Worm (Caenorhabditis elegans): Measurements from ENCODE around the gene tdc-1.

Gene tdc-1

DNA sequence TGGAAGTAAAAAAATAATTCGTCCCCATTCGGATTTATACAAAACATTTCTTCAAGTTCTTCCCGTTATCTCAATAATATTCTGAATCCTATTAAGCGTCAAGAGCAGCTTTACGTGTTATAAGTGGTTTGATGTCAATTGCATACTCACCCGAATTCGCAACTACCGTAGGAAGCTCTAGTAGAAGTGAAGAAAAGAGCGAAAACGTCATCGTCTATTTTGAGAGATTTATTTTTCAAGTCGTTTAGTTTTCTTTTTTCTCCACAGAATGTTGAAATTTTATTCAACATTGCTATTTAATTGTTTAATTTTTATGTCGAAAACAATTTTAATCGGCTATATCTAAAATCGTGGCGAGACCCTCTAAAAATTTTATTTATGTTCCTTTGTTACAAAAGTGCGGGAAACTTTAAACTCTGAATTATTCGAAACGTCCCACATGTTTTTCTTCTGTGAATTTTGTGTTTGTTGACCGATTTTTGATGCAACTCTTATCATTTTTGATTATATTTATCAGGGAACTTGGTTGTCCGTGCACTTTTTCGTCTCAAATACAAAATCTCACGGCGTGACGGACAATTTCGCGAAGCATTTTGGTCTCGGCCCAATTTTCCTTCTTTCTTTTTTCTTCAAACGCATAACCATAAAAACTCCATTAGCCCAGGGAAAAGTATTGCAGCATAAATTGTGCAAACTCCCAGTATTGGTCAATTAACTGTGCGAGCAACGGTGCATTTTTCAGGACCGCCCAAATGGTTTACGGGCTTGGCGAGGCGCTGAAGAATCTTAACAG is at the start of gene tdc-1:
Gene tdc-1, plus strand, starts transcription at position 743 of the 793 bp plus-strand sequence.
- TF ChIP-seq unc-62 (GFP tag; optimal IDR thresholded peaks at IDR 0.05) = no peak

DNA sequence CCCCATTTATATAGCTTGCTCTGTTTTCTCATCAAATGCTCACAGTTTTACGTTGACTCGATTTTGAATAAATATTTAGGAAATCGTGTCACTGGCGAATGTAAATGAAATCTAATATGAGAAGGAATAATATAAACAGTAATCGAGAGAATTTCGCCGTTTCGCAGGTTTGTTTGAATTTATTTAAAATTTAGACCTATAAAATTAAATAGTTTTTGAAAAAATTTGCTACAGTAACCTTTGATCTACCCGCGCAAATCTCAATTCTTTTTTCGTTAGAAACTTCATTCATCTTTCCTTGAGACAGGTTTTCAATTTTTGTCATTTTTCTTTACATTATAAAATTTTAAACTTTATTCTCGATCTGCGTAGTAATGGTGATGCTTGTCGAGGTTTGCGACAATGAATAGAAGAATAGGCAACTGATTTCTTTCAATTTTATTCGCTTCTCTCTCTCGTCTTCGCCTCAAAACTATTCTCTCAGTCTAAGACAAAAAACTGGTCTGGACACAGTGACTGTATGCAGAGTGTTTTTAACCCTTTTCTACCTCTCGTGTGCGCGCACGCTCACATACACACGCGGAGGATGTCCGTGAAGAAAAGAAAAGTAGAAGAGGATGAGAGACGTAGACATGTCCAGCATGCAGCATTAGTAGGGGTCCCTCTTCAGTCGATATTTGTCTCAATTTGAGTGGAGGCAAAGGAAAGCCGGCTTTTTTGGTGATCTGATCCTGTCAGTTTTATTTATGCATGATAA is 47.9 kb upstream of the tdc-1 start, which contains the start of gene dab-1:
Gene dab-1, plus strand, starts transcription at position 78 of the 757 bp plus-strand sequence.
- no peak for TF ChIP-seq unc-62 (GFP tag; optimal IDR thresholded peaks at IDR 0.05)

DNA sequence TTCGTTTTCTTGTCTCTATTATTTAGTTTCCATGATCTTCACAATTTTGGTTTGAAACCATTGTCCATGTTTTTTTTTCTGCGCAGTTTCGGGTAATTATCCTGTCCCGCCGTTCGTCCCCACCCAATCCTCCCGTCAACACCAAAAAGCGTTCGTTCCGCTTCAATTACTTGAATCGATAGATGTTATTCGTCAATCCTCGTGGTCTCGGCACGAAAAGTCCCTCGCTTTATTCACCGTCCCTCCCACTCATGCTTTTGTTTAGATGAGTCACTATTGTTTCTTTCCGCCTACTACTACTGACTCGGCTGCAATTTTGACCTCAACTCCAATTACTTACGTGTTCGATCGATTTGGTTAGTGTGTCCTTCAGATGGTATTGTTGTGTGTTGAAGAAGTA is 47.0 kb upstream of the tdc-1 start:
- no peak for TF ChIP-seq unc-62 (GFP tag; optimal IDR thresholded peaks at IDR 0.05)

DNA sequence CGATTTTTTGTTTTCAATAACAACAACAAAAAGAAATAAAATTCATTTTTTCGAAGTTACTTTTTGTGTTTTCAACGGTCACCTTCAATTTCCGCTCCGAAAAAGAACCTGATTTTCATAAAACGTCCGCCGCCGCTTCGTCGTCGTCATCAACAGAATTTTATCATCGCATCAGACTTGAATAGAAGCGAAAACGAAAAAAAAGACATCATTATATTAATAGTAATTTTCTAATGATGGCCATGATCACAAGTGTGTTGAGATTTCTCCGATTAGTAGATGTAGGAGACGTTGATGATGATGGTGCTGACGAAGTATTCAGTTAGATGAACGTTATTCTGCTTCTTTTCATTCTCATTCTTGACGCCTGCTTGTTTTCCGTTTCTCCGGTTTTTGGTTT is 46.5 kb upstream of the tdc-1 start:
- TF ChIP-seq unc-62 (GFP tag; optimal IDR thresholded peaks at IDR 0.05) = no peak

DNA sequence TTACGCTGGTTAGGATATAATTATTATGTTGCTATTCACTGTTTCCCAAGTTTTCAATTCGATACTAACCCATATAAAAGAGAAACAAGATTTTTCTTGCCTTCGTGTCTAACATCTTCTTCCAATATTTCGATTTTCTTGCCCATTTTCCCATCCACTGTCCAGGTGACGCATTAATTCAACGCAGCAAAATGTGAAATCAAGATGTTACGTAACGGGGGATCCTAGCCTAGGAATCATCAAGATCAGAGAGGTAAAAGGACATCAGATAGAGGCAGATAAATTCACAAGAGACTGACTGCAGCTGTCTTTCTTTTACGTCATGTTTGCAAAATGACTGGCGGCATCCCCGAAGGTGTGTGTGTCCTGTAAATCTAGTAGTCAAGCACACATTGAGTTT is 45.8 kb upstream of the tdc-1 start:
- no peak for TF ChIP-seq unc-62 (GFP tag; optimal IDR thresholded peaks at IDR 0.05)

DNA sequence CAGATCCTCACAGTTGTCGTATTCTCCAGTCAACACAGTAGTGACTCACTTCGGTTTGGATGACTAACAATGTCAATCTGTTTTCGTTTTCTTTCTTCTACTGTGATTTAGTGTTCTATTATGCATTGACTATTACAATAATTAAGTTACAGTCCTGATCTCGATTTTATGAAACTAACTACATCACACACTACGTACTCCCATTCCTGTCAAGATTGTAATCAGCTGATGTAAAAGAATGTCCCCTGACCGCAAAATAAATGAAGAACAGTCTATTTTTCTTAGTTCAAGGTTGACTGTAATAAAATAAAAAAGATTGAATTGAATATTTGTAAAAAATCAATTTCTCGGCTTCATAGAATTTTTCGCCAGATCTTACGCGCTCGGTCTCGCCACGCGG is 45.0 kb upstream of the tdc-1 start:
- TF ChIP-seq unc-62 (GFP tag; optimal IDR thresholded peaks at IDR 0.05) = no peak

DNA sequence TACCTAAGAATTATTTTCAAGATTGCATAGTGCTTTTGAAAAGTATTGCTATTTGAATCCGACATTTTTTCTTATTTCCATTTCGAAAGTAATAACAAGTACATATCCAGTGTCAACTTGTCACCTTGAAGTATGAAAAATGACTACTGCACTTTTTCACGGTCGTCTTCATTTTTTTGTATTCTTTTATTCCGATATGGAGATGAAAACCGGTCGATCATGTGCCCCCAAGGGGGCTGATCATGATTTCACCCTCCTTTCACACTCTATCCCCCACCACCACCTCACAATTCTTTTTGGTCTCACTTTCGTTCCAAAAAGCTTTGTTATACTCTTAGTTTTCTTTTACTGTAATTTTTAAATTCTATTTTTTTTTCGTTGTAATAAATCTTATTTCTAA is 44.5 kb upstream of the tdc-1 start:
- TF ChIP-seq unc-62 (GFP tag; optimal IDR thresholded peaks at IDR 0.05) = no peak

DNA sequence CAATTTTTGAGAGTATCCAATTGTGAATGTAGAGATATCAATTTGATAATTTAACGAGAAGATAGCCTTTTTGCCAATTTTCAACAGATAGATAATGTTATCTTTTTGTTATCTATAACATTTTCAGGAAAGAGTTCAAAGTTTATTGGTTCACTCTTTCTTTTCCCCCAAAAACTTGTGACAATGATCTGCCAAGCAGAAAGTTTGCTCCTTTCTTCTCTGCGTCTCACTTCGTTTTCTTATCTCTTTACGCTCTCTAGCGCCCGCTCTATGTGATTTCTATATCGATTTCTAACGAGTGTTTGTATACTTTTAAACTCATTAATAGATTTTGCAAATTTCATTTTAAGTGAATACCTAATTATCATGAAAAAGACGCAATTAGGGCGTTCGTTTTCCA is 43.9 kb upstream of the tdc-1 start:
- TF ChIP-seq unc-62 (GFP tag; optimal IDR thresholded peaks at IDR 0.05) = no peak

DNA sequence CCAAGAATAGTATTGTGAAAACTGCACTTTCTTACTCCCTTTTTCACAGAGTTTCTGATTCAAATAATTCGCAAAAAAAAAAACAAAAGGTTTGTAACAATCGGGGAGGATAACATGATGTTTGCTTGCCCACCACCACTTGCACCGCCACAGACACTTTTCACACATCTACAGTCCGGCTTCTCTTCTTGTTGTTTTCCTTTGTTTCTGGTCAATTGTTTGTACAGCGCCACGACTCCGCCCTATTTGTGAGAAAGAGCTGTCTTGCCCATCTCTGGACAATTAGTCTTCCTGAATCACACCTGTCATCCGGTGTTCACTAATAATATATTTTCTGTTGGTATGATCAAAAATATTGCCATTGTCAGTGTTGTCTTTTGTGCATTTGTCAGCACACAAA is 39.4 kb upstream of the tdc-1 start, which contains the start of gene M110.9:
Gene M110.9, plus strand, starts transcription at position 301 of the 400 bp plus-strand sequence.
- no peak for TF ChIP-seq unc-62 (GFP tag; optimal IDR thresholded peaks at IDR 0.05)

DNA sequence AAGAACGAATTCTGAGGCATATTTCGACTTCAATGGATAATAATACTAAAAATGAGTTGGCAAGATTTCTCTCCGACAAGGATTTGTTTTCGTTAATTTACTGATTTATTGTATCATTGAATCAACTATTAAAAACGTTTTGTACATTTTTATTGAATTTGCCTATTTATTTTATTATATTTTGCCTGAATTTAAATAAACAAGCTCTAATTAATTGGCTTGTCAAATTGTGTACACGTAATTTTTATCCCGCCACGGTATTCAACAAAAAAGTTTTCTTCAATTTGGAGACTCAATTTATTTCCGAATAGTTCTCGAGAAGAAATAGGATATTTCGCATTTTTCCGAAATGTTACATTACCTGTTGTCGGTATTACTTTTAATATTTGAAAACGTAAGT is 37.9 kb upstream of the tdc-1 start, which contains the start of gene M110.7:
Gene M110.7, plus strand, starts transcription at position 301 of the 400 bp plus-strand sequence.
- no peak for TF ChIP-seq unc-62 (GFP tag; optimal IDR thresholded peaks at IDR 0.05)

DNA sequence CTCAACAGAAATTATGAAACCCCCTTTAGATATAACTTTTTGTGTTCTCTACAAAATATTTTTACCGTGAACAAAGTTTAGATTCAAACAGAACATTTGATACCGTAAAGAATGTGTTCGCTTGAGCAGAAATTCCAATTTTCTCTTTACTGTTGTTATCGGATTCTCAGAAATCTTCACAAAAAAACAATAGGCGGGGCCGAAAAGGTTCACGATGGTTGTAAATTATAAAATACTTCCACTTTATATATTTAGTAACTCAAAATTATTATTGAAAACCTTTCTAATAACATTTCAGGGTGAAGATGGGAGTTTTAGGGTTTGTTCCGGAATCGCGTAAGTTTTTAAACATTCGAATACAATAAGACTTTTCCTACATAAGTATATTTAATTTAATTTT is 32.2 kb upstream of the tdc-1 start, which contains the start of gene nlp-5:
Gene nlp-5, plus strand, starts transcription at position 301 of the 400 bp plus-strand sequence.
- TF ChIP-seq unc-62 (GFP tag; optimal IDR thresholded peaks at IDR 0.05) = no peak

DNA sequence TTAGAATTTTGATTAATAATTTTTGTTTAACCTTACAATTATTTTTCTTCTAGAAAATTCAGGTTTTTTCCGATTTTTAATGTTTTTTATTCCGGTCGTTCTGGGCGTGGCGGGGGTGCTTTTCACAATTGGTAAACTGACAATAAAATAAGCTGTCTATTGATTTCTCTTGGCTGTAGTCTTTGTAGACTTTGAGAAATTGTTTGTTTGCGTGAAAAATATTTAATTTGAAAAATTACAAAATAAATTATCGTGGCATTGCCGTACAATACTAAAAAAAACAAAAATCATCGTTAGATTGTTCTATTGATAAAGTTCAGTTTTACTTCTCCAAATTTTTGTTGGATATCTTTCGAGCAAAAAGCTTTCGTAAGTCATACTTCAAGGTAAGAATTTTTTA is 23.9 kb upstream of the tdc-1 start, which contains the start of gene F35C11.3:
Gene F35C11.3, plus strand, starts transcription at position 301 of the 400 bp plus-strand sequence.
- TF ChIP-seq unc-62 (GFP tag; optimal IDR thresholded peaks at IDR 0.05) = no peak

DNA sequence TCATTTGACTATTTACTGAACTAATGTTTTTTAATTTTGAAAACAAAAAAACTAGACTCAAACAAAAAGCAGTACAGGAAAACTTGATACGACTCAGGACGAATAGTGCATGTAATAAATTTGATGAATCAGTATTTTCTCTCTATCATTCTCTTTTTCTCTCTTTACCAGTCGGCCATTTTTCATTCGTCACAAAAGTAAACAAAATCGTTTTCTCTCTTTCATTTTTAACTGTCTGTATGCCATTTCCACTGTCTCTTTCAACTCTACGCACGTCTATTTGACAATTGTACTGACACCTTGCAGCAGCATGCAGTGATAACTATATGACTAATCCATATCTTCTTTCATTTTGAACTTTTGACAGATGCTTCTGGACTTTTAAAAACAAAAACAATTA is 21.7 kb upstream of the tdc-1 start, which contains the start of the genes F35C11.2 and F35C11.4:
Gene F35C11.2, minus strand, starts transcription at position 90 of the 400 bp plus-strand sequence.
Gene F35C11.4, plus strand, starts transcription at position 260 of the 400 bp plus-strand sequence.
- TF ChIP-seq unc-62 (GFP tag; optimal IDR thresholded peaks at IDR 0.05) = no peak

DNA sequence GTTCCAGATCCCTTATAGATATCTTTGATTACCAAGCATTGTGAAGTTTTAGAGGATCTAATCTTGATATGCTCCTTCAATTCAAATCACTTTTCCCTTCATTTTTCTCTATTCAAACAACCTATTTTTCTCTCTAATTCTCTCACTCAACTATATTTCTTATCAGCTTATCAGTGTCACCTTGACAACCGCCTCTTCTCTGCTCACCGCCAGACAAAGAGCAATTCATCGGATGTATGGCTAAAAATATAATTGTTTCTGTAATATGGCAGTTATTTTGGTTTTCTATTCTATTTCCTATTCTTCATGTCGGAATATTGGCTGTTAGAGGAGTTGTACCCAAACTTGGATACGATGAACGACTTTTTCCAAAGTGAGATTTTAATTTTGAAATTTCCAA is 20.7 kb upstream of the tdc-1 start:
- TF ChIP-seq unc-62 (GFP tag; optimal IDR thresholded peaks at IDR 0.05) = no peak

DNA sequence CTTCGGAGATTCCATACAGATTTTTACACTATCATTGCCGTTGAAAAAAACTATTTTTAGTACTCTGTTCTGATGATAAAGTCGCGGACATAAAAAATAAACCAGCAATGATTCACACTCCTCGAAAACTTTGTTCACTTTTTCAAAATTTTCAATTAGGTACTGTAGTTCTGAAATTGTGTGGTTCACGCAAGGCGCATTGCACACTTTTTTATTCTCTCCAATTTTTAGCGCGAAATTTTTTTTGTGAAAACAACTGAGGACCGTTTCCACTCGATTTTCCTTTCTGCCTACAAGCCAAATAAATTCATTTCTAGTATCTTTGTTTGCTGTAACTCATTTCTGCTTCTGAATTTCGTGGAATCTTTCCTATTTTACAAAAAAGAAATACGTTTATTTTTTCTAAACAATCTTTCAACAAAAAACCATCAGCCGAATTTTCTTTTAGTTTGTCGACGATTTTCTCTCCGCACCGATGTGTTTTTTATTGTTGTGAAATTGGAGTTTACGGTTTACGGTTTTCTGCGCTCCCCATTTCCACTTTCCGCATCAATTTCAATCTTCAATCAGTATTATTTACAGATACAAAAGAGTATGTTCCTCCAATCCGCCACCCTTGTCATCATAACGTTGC is 17.1 kb upstream of the tdc-1 start, which contains the start of gene F35C11.5:
Gene F35C11.5, plus strand, starts transcription at position 584 of the 634 bp plus-strand sequence.
- TF ChIP-seq unc-62 (GFP tag; optimal IDR thresholded peaks at IDR 0.05) = no peak

DNA sequence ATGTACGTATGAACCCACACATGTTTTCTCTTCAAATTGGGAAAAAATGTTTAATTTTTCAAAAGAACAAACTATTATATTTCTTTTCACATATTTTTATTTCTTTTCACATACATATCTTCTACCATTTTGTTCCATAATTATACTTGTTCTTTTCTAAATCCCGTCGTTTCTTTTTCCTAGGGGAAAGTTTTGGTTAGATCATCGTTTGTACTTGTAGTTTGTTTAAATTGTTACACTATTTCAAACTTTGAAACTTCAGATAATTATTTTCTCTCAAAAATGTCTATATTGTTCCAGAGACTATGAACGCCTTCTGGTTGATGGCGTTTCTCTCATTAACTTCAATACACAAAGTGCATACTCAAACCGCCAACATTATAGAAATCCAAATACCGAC is 14.4 kb upstream of the tdc-1 start, which contains the start of gene F35C11.7:
Gene F35C11.7, plus strand, starts transcription at position 301 of the 400 bp plus-strand sequence.
- no peak for TF ChIP-seq unc-62 (GFP tag; optimal IDR thresholded peaks at IDR 0.05)
